Fruit fly (Drosophila melanogaster): ENCODE data around the gene CG11975.

The CG11975 gene

dm6 chr3R:8958300-8958699 is 34.8 kb upstream of the CG11975 start:
- TF ChIP-seq CG8159 (tag; optimal IDR thresholded peaks at IDR 0.05) = peak; percentile 70
- TF ChIP-seq D1 (tag; optimal IDR thresholded peaks at IDR 0.05) = no peak
- TF ChIP-seq CG17806 (tag; optimal IDR thresholded peaks at IDR 0.05) = peak; percentile 81
- 0 out of 2 replicates have a peak, but pooled peaks have one; percentile 12 for TF ChIP-seq CG10348 (GFP tag; IDR thresholded peaks at IDR 0.05)
- TF ChIP-seq CG14655 (GFP tag; optimal IDR thresholded peaks at IDR 0.05) = peak; percentile 76
- TF ChIP-seq CG9948 (tag; optimal IDR thresholded peaks at IDR 0.05) = peak; percentile 74
- TF ChIP-seq CG32121 (GFP tag; IDR thresholded peaks at IDR 0.05) = 0 out of 2 replicates have a peak, but pooled peaks have one; percentile 28
- TF ChIP-seq Ets98B (GFP tag; IDR thresholded peaks at IDR 0.05) = peak; percentile 78
- TF ChIP-seq CG12605 (GFP tag; IDR thresholded peaks at IDR 0.05) = peak; percentile 51; the same call in 1 of the 2 replicates
- TF ChIP-seq EcR (GFP tag; optimal IDR thresholded peaks at IDR 0.05) = no peak
- TF ChIP-seq CG4496 (GFP tag; IDR thresholded peaks at IDR 0.05) = peak; percentile 78
- TF ChIP-seq Pif1B (GFP tag; optimal IDR thresholded peaks at IDR 0.05) = peak; percentile 25
- peak; percentile 24 for TF ChIP-seq CG13204 (GFP tag; optimal IDR thresholded peaks at IDR 0.05)
- peak; percentile 74 for TF ChIP-seq CG8301 (tag; optimal IDR thresholded peaks at IDR 0.05)
- peak; percentile 22 for TF ChIP-seq Pif1A (GFP tag; optimal IDR thresholded peaks at IDR 0.05)
- TF ChIP-seq CG34367 (tag; optimal IDR thresholded peaks at IDR 0.05) = peak; percentile 68
- TF ChIP-seq rn (GFP tag; IDR thresholded peaks at IDR 0.05) = no peak
- TF ChIP-seq CG15710 (tag; optimal IDR thresholded peaks at IDR 0.05) = peak; percentile 56
- no peak; the same call in 2 of the 3 replicates for TF ChIP-seq fd96Ca (GFP tag; IDR thresholded peaks at IDR 0.05)

dm6 chr3R:8959153-8959552 is 33.9 kb upstream of the CG11975 start:
- TF ChIP-seq CG17806 (tag; optimal IDR thresholded peaks at IDR 0.05) (no peak), CG8159 (tag; optimal IDR thresholded peaks at IDR 0.05) (no peak), Snoo (tag; optimal IDR thresholded peaks at IDR 0.05) (no peak), CG12605 (GFP tag; IDR thresholded peaks at IDR 0.05) (no peak), CG13204 (GFP tag; optimal IDR thresholded peaks at IDR 0.05) (no peak), gl (tag; optimal IDR thresholded peaks at IDR 0.05) (no peak), Ets98B (GFP tag; IDR thresholded peaks at IDR 0.05) (no peak), CG8301 (tag; optimal IDR thresholded peaks at IDR 0.05) (no peak), CG15710 (tag; optimal IDR thresholded peaks at IDR 0.05) (no peak), CG4496 (GFP tag; IDR thresholded peaks at IDR 0.05) (no peak), Pif1B (GFP tag; optimal IDR thresholded peaks at IDR 0.05) (no peak), CG10348 (GFP tag; IDR thresholded peaks at IDR 0.05) (no peak), rn (GFP tag; IDR thresholded peaks at IDR 0.05) (no peak), CG34367 (tag; optimal IDR thresholded peaks at IDR 0.05) (no peak), fd96Ca (GFP tag; IDR thresholded peaks at IDR 0.05) (no peak), CG9948 (tag; optimal IDR thresholded peaks at IDR 0.05) (no peak), Pif1A (GFP tag; optimal IDR thresholded peaks at IDR 0.05) (no peak), CG14655 (GFP tag; optimal IDR thresholded peaks at IDR 0.05) (no peak), CG32121 (GFP tag; IDR thresholded peaks at IDR 0.05) (no peak)

- TF ChIP-seq CG10348 (GFP tag; IDR thresholded peaks at IDR 0.05) (no peak), CG8159 (tag; optimal IDR thresholded peaks at IDR 0.05) (no peak), CG14655 (GFP tag; optimal IDR thresholded peaks at IDR 0.05) (peak; percentile 43), EcR (GFP tag; optimal IDR thresholded peaks at IDR 0.05) (no peak), CG8301 (tag; optimal IDR thresholded peaks at IDR 0.05) (peak; percentile 53), CG32121 (GFP tag; IDR thresholded peaks at IDR 0.05) (peak; percentile 53; the same call in 1 of the 2 replicates), Pif1A (GFP tag; optimal IDR thresholded peaks at IDR 0.05) (no peak)
Measured at dm6 chr3R:8960329-8960728, 32.7 kb upstream of the CG11975 start.

dm6 chr3R:8962860-8963755 is 29.9 kb upstream of the CG11975 start, which contains the start of gene ich:
Gene ich (minus strand): TSS chr3R:8963037.
- TF ChIP-seq CG4496 (GFP tag; IDR thresholded peaks at IDR 0.05) = no peak
- TF ChIP-seq CG14655 (GFP tag; optimal IDR thresholded peaks at IDR 0.05) = no peak
- 0 out of 3 replicates have a peak, but pooled peaks have one; percentile 31 for TF ChIP-seq fd96Ca (GFP tag; IDR thresholded peaks at IDR 0.05)
- TF ChIP-seq EcR (GFP tag; optimal IDR thresholded peaks at IDR 0.05) = peak; percentile 4

- TF ChIP-seq CG14655 (GFP tag; optimal IDR thresholded peaks at IDR 0.05) (no peak), Pif1A (GFP tag; optimal IDR thresholded peaks at IDR 0.05) (no peak), CG8301 (tag; optimal IDR thresholded peaks at IDR 0.05) (no peak), D1 (tag; optimal IDR thresholded peaks at IDR 0.05) (no peak), rn (GFP tag; IDR thresholded peaks at IDR 0.05) (no peak), Pif1B (GFP tag; optimal IDR thresholded peaks at IDR 0.05) (peak; percentile 10), fd96Ca (GFP tag; IDR thresholded peaks at IDR 0.05) (peak; percentile 36; the same call in 1 of the 3 replicates), CG15710 (tag; optimal IDR thresholded peaks at IDR 0.05) (no peak), CG32121 (GFP tag; IDR thresholded peaks at IDR 0.05) (peak; percentile 25; the same call in 1 of the 2 replicates), CG12605 (GFP tag; IDR thresholded peaks at IDR 0.05) (no peak), CG17806 (tag; optimal IDR thresholded peaks at IDR 0.05) (no peak), Ets98B (GFP tag; IDR thresholded peaks at IDR 0.05) (peak; percentile 61), gl (tag; optimal IDR thresholded peaks at IDR 0.05) (no peak), CG8159 (tag; optimal IDR thresholded peaks at IDR 0.05) (no peak), CG9948 (tag; optimal IDR thresholded peaks at IDR 0.05) (no peak), EcR (GFP tag; optimal IDR thresholded peaks at IDR 0.05) (no peak), CG10348 (GFP tag; IDR thresholded peaks at IDR 0.05) (no peak), CG13204 (GFP tag; optimal IDR thresholded peaks at IDR 0.05) (no peak), Snoo (tag; optimal IDR thresholded peaks at IDR 0.05) (no peak), CG4496 (GFP tag; IDR thresholded peaks at IDR 0.05) (no peak), CG34367 (tag; optimal IDR thresholded peaks at IDR 0.05) (no peak)
Measured at dm6 chr3R:8963756-8964342, 29.2 kb upstream of the CG11975 start.
